In genomic region chr3R:19799614-19800013, dm6 we compare ENCODE assay signal across 2 fruit fly cellular contexts.
TF ChIP-seq lines count a peak whose summit lies in the region.

No protein-coding gene starts in this region.

- no peak for TF ChIP-seq CTCF in whole organism, embryonic (GFP tag; optimal IDR thresholded peaks at IDR 0.05; lab: Kevin White, UChicago)

TF ChIP-seq in whole organism, embryonic, 481 proteins besides CTCF, POLR2A, EP300 and RAD21 (continues in another document):
- TF ChIP-seq CG7786 (GFP tag; optimal IDR thresholded peaks at IDR 0.05; lab: Kevin White, UChicago), result no peak
- TF ChIP-seq gcm (GFP tag; optimal IDR thresholded peaks at IDR 0.05; lab: Kevin White, UChicago), result no peak
- no peak for TF ChIP-seq ara (GFP tag; IDR thresholded peaks at IDR 0.05; lab: Robert Waterston, UW)
- peak; percentile 65 for TF ChIP-seq twi (tag; optimal IDR thresholded peaks at IDR 0.05; lab: Kevin White, UChicago)
- TF ChIP-seq CG14860 (GFP tag; IDR thresholded peaks at IDR 0.05; lab: Robert Waterston, UW; ENCODE audit: partially characterized antibody), result no peak
- TF ChIP-seq Doc2 (GFP tag; IDR thresholded peaks at IDR 0.05; lab: Robert Waterston, UW), result no peak
- no peak for TF ChIP-seq CG3838 (GFP tag; optimal IDR thresholded peaks at IDR 0.05; lab: Kevin White, UChicago)
- TF ChIP-seq cad (GFP tag; optimal IDR thresholded peaks at IDR 0.05; lab: Kevin White, UChicago), result peak; percentile 73
- TF ChIP-seq HLH54F (GFP tag; optimal IDR thresholded peaks at IDR 0.05; lab: Kevin White, UChicago), result no peak
- TF ChIP-seq CG8388 (GFP tag; optimal IDR thresholded peaks at IDR 0.05; lab: Kevin White, UChicago), result no peak
- TF ChIP-seq Hey (tag; optimal IDR thresholded peaks at IDR 0.05; lab: Kevin White, UChicago), result no peak
- no peak for TF ChIP-seq fru (optimal IDR thresholded peaks at IDR 0.05; lab: Kevin White, UChicago)
- no peak for TF ChIP-seq slou (GFP tag; optimal IDR thresholded peaks at IDR 0.05; lab: Kevin White, UChicago)
- no peak for TF ChIP-seq ap (GFP tag; IDR thresholded peaks at IDR 0.05; lab: Robert Waterston, UW)
- TF ChIP-seq CG6689 (GFP tag; IDR thresholded peaks at IDR 0.05; lab: Robert Waterston, UW), result no peak
- TF ChIP-seq CG11085 (GFP tag; IDR thresholded peaks at IDR 0.05; lab: Robert Waterston, UW), result no peak
- no peak for TF ChIP-seq so (GFP tag; IDR thresholded peaks at IDR 0.05; lab: Robert Waterston, UW)
- no peak for TF ChIP-seq sd (tag; optimal IDR thresholded peaks at IDR 0.05; lab: Kevin White, UChicago)
- TF ChIP-seq unpg (GFP tag; optimal IDR thresholded peaks at IDR 0.05; lab: Kevin White, UChicago), result no peak
- no peak for TF ChIP-seq CG4617 (GFP tag; optimal IDR thresholded peaks at IDR 0.05; lab: Kevin White, UChicago; ENCODE audit: borderline replicate concordance)
- peak; percentile 31 for TF ChIP-seq kni (GFP tag; optimal IDR thresholded peaks at IDR 0.05; lab: Kevin White, UChicago)
- no peak for TF ChIP-seq CG4820 (GFP tag; optimal IDR thresholded peaks at IDR 0.05; lab: Kevin White, UChicago)
- no peak for TF ChIP-seq CG4854 (GFP tag; optimal IDR thresholded peaks at IDR 0.05; lab: Kevin White, UChicago)
- TF ChIP-seq CG1792 (GFP tag; optimal IDR thresholded peaks at IDR 0.05; lab: Kevin White, UChicago), result no peak
- no peak for TF ChIP-seq slbo (GFP tag; IDR thresholded peaks at IDR 0.05; lab: Robert Waterston, UW)
- TF ChIP-seq CG12391 (tag; optimal IDR thresholded peaks at IDR 0.05; lab: Kevin White, UChicago), result no peak
- no peak for TF ChIP-seq wdn (GFP tag; IDR thresholded peaks at IDR 0.05; lab: Robert Waterston, UW)
- TF ChIP-seq CG14667 (GFP tag; IDR thresholded peaks at IDR 0.05; lab: Robert Waterston, UW), result no peak
- TF ChIP-seq Oli (tag; optimal IDR thresholded peaks at IDR 0.05; lab: Kevin White, UChicago), result no peak
- TF ChIP-seq Optix (GFP tag; IDR thresholded peaks at IDR 0.05; lab: Robert Waterston, UW), result no peak
- TF ChIP-seq zfh1 (GFP tag; IDR thresholded peaks at IDR 0.05; lab: Robert Waterston, UW), result no peak
- no peak for TF ChIP-seq CG7963 (GFP tag; IDR thresholded peaks at IDR 0.05; lab: Robert Waterston, UW; ENCODE audit: partially characterized antibody)
- TF ChIP-seq CG15479 (GFP tag; optimal IDR thresholded peaks at IDR 0.05; lab: Kevin White, UChicago), result peak; percentile 2
- TF ChIP-seq CG10267 (tag; optimal IDR thresholded peaks at IDR 0.05; lab: Kevin White, UChicago), result no peak
- TF ChIP-seq CG8359 (GFP tag; optimal IDR thresholded peaks at IDR 0.05; lab: Kevin White, UChicago; ENCODE audit: borderline replicate concordance), result no peak
- TF ChIP-seq CG9437 (GFP tag; optimal IDR thresholded peaks at IDR 0.05; lab: Kevin White, UChicago), result no peak
- no peak for TF ChIP-seq Taf1 (GFP tag; IDR thresholded peaks at IDR 0.05; lab: Robert Waterston, UW)
- TF ChIP-seq CG6765 (GFP tag; optimal IDR thresholded peaks at IDR 0.05; lab: Kevin White, UChicago), result no peak
- no peak for TF ChIP-seq CG1024 (GFP tag; IDR thresholded peaks at IDR 0.05; lab: Robert Waterston, UW)
- no peak for TF ChIP-seq oc (tag; optimal IDR thresholded peaks at IDR 0.05; lab: Kevin White, UChicago)
- no peak for TF ChIP-seq CG4404 (GFP tag; IDR thresholded peaks at IDR 0.05; lab: Robert Waterston, UW)
- peak in 1 of 2 experiments; percentile 54 for TF ChIP-seq tll (GFP tag; optimal IDR thresholded peaks at IDR 0.05; lab: Kevin White, UChicago)
- no peak for TF ChIP-seq gro (GFP tag; optimal IDR thresholded peaks at IDR 0.05; lab: Kevin White, UChicago)
- TF ChIP-seq CG2875 (GFP tag; optimal IDR thresholded peaks at IDR 0.05; lab: Kevin White, UChicago), result no peak
- no peak for TF ChIP-seq CG11456 (GFP tag; IDR thresholded peaks at IDR 0.05; lab: Robert Waterston, UW)
- no peak for TF ChIP-seq psq (GFP tag; optimal IDR thresholded peaks at IDR 0.05; lab: Kevin White, UChicago)
- no peak for TF ChIP-seq CG5245 (GFP tag; optimal IDR thresholded peaks at IDR 0.05; lab: Kevin White, UChicago)
- TF ChIP-seq cas (GFP tag; IDR thresholded peaks at IDR 0.05; lab: Robert Waterston, UW), result no peak
- no peak for TF ChIP-seq CG6683 (GFP tag; optimal IDR thresholded peaks at IDR 0.05; lab: Kevin White, UChicago)

TF ChIP-seq in whole organism, prepupa, 60 proteins besides CTCF, POLR2A, EP300 and RAD21:
- TF ChIP-seq Eip78C (GFP tag; lab: Kevin White, UChicago) (peak; percentile 17), Ets96B (tag; optimal IDR thresholded peaks at IDR 0.05; lab: Kevin White, UChicago) (no peak), Sox15 (GFP tag; optimal IDR thresholded peaks at IDR 0.05; lab: Kevin White, UChicago) (no peak)
